Worm (Caenorhabditis elegans) whole organism, L2 larva: ENCODE measurements around the gene F35E8.2.

Source experiments
- R02D3.7 ChIP-seq: fragments of 150-350 bp; optimal IDR thresholded peaks from 2 replicates; lab custom pipeline; 2014; ENCODE audit warnings: missing biosample characterization, missing genetic modification characterization
- ZK546.5 ChIP-seq: sonication (generic microtip); optimal IDR thresholded peaks from 2 replicates; lab custom pipeline; 2017; ENCODE audit warnings: missing biosample characterization, missing genetic modification characterization
- alr-1 ChIP-seq: fragments of 150-350 bp; optimal IDR thresholded peaks from 2 replicates; lab custom pipeline; 2014; ENCODE audit warnings: missing biosample characterization, missing genetic modification characterization
- ama-1 ChIP-seq: fragments of 150-350 bp; optimal IDR thresholded peaks from 2 replicates; lab custom pipeline; 2018; ENCODE audit warnings: inconsistent platforms
- dmd-4 ChIP-seq: sonication (generic microtip); optimal IDR thresholded peaks from 2 replicates; lab custom pipeline; 2017; ENCODE audit warnings: missing biosample characterization, missing genetic modification characterization
- elt-3 ChIP-seq: sonication (generic microtip); optimal IDR thresholded peaks from 2 replicates; lab custom pipeline; 2017; ENCODE audit warnings: missing biosample characterization, missing genetic modification characterization
- lin-39 ChIP-seq: fragments of 150-350 bp; optimal IDR thresholded peaks from 2 replicates; lab custom pipeline; 2014; ENCODE audit warnings: missing biosample characterization, missing genetic modification reagents, missing genetic modification characterization
- nhr-11 ChIP-seq: fragments of 150-350 bp; optimal IDR thresholded peaks from 2 replicates; lab custom pipeline; 2014; ENCODE audit warnings: missing biosample characterization, missing genetic modification characterization
- nhr-25 ChIP-seq: fragments of 150-350 bp; sonication (generic microtip); optimal IDR thresholded peaks from 3 replicates; lab custom pipeline; 2014; ENCODE audit warnings: missing biosample characterization, missing genetic modification characterization
- nhr-6 ChIP-seq: fragments of 150-350 bp; optimal IDR thresholded peaks from 2 replicates; lab custom pipeline; 2014; ENCODE audit warnings: missing biosample characterization, missing genetic modification characterization
- nhr-77 ChIP-seq: fragments of 150-350 bp; optimal IDR thresholded peaks from 2 replicates; lab custom pipeline; 2014; ENCODE audit warnings: missing biosample characterization, missing genetic modification characterization
- zag-1 ChIP-seq: fragments of 150-350 bp; optimal IDR thresholded peaks from 2 replicates; lab custom pipeline; 2014; ENCODE audit warnings: missing biosample characterization, missing genetic modification characterization
- ztf-11 ChIP-seq: sonication (generic microtip); optimal IDR thresholded peaks from 2 replicates; lab custom pipeline; 2017; ENCODE audit warnings: missing biosample characterization, missing genetic modification characterization
- ztf-4 ChIP-seq: fragments of 150-350 bp; optimal IDR thresholded peaks from 2 replicates; lab custom pipeline; 2014; ENCODE audit warnings: missing biosample characterization, missing genetic modification characterization

- no peak for TF ChIP-seq nhr-11 (tag; lab: Kevin White, UChicago)
- no peak for TF ChIP-seq nhr-77 (tag; lab: Kevin White, UChicago)
- TF ChIP-seq alr-1 (tag; lab: Kevin White, UChicago), result no peak
- no peak for TF ChIP-seq lin-39 (tag; lab: Kevin White, UChicago)
- no peak for TF ChIP-seq ZK546.5 (tag; lab: Kevin White, UChicago)
- TF ChIP-seq nhr-25 (tag; lab: Kevin White, UChicago), result no peak
- TF ChIP-seq ama-1 (lab: Kevin White, UChicago), result no peak
- TF ChIP-seq R02D3.7 (tag; lab: Kevin White, UChicago), result no peak
- no peak for TF ChIP-seq zag-1
- TF ChIP-seq elt-3, result no peak
- TF ChIP-seq dmd-4 (tag; lab: Kevin White, UChicago), result no peak
- TF ChIP-seq ztf-11 (tag; lab: Kevin White, UChicago), result no peak
- TF ChIP-seq ztf-4 (tag; lab: Kevin White, UChicago), result no peak
- no peak for TF ChIP-seq nhr-6
Measured at ce11 chrV:15914774-15915173, 9.3 kb downstream of the F35E8.2 start.
